Worm (Caenorhabditis elegans) whole organism, L4 larva: ENCODE results near the gene best-7.

Experiments used
- arid-1 ChIP-seq: fragments of 200-800 bp; sonication (Bioruptor generic); conservative IDR thresholded peaks from 2 replicates; pipeline ENCODE4 v1.3.6; 2022; ENCODE audit warnings: missing genetic modification reagents, missing genetic modification characterization, missing compliant biosample characterization
- dpl-1 ChIP-seq: fragments of 150-350 bp; optimal IDR thresholded peaks from 2 replicates; lab custom pipeline; 2014; ENCODE audit warnings: missing biosample characterization, missing genetic modification reagents, missing genetic modification characterization
- lim-7 ChIP-seq: fragments of 200-800 bp; sonication (Bioruptor generic); IDR thresholded peaks from 2 replicates; pipeline ENCODE4 v1.3.6; 2022; ENCODE audit warnings: missing genetic modification characterization, missing compliant biosample characterization
- lin-15B ChIP-seq: fragments of 150-350 bp; sonication (generic microtip); optimal IDR thresholded peaks from 3 replicates; lab custom pipeline; 2014; ENCODE audit warnings: missing biosample characterization, missing genetic modification characterization
- lir-3 ChIP-seq: sonication (generic microtip); optimal IDR thresholded peaks from 2 replicates; lab custom pipeline; 2016; ENCODE audit warnings: mild to moderate bottlenecking, missing genetic modification characterization, missing compliant biosample characterization
- mes-2 ChIP-seq: sonication (generic microtip); optimal IDR thresholded peaks from 2 replicates; lab custom pipeline; 2016; ENCODE audit warnings: missing genotype, mild to moderate bottlenecking, missing genetic modification characterization, missing compliant biosample characterization; ENCODE audit not compliant: poor library complexity, severe bottlenecking
- pqm-1 ChIP-seq: sonication (generic microtip); optimal IDR thresholded peaks from 2 replicates; lab custom pipeline; 2017; ENCODE audit warnings: missing biosample characterization, missing genetic modification characterization

DNA sequence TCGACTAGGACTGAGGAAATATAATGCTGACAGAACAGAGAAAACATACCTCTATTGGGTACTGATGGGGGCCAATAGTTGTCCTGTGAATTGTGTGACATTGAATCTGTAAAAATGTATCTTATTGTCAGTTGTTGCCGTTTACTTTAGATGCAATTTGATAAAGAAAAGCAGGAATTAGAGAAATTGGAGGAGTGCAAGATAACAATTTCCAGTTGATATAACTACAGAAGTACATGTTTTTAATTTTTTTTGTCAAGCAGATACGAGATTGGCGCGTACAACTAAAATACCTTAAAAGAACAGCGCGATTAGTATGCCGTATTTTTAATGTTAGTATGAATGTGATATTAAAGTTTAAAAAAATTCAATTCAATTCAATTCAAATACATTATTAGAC lies 12.1 kb downstream of the best-7 start, which contains the start of gene zip-6:
- no peak for TF ChIP-seq mes-2 (tag; lab: Kevin White, UChicago)
- TF ChIP-seq lin-15B: no peak
- no peak for TF ChIP-seq arid-1 (GFP tag; lab: Robert Waterston, UW)
- no peak for TF ChIP-seq lir-3 (tag; lab: Kevin White, UChicago)
- TF ChIP-seq lim-7 (GFP tag; lab: Robert Waterston, UW): no peak
- no peak for TF ChIP-seq pqm-1 (tag; lab: Kevin White, UChicago)
- TF ChIP-seq dpl-1 (GFP tag; lab: Kevin White, UChicago): no peak
